Worm (Caenorhabditis elegans): ENCODE data around the gene K10H10.5.

ce11 chrII:14494014-14494413 lies 7.5 kb upstream of the K10H10.5 start:
- TF ChIP-seq nhr-12 (tag; optimal IDR thresholded peaks at IDR 0.05): no peak
- TF ChIP-seq ces-1 (GFP tag; optimal IDR thresholded peaks at IDR 0.05): no peak
- no peak for TF ChIP-seq mab-5 (tag; optimal IDR thresholded peaks at IDR 0.05)
- TF ChIP-seq snpc-4 (tag; optimal IDR thresholded peaks at IDR 0.05): no peak
- TF ChIP-seq sptf-1 (tag; optimal IDR thresholded peaks at IDR 0.05): no peak
- no peak for TF ChIP-seq mls-2 (tag; optimal IDR thresholded peaks at IDR 0.05)
- TF ChIP-seq sem-2 (GFP tag; optimal IDR thresholded peaks at IDR 0.05): no peak
- TF ChIP-seq lsy-2 (tag; optimal IDR thresholded peaks at IDR 0.05): no peak
- TF ChIP-seq ceh-83 (GFP tag; optimal IDR thresholded peaks at IDR 0.05): no peak
- no peak for TF ChIP-seq lin-13 (tag; optimal IDR thresholded peaks at IDR 0.05)
